Worm (Caenorhabditis elegans): ENCODE measurements around the gene R07B1.11.
A peak's percentile ranks its signal among the peaks of the same experiment; 100 is the strongest.

The R07B1.11 gene

DNA sequence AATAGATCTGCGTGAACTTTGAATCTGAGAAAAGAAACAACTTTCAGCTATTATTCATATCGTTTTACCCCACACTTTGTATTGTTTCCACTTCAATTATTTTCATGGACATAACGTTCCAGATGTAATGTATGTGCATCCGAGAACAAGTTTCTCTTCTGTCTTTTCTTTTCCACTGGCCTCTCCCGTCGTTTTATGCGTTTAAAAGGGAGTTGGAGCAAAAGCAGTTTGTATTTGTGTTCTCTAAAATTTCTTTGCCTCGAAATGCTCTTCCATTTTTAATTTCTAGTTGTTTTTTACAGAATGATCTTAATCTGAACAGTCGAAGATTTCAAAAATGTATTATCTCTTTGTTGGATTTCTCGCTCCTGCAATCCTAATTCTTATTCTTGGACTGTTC lies at the start of gene R07B1.11:
TSS of gene R07B1.11 (plus strand) at position 301 of the 400 bp plus-strand sequence.
- TF ChIP-seq F44E2.7 (GFP tag; IDR thresholded peaks at IDR 0.05) (no peak), ZK546.5 (tag; optimal IDR thresholded peaks at IDR 0.05) (no peak)

DNA sequence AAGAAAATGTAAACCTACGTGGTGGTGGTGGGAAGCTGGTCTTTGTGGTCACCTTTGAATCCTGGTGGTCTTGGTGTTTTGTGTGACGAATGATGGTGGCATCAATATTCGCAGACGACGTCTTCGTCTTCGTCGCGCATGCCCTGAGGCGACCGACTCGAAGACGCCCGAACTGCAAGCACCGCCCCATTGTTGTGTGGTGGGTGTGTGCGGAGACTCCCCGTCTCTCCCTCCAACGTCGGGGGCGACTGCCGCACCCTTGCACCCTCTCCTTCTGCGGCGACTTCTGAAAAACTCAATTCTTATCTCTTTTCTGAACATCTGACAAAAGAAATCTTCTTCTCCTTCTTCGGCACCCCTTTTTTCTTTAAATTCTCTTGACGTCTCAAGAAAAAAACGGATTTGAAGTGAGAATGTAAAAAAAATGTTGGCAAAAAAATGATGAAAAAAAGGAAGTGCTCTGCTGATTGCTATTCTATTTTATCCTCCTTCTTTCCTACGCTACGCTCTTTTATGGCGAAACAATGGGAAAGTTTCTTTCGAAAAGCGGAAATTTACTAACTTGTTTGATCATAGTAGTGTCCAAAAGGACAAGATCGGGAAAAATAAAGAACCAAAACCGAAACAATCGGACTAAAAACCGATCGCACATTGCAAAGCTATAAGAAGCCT lies 49.2 kb upstream of the R07B1.11 start, which contains the start of gene lgc-47:
TSS of gene lgc-47 (minus strand) at position 286 of the 672 bp plus-strand sequence.
- TF ChIP-seq dve-1 (tag; optimal IDR thresholded peaks at IDR 0.05; ENCODE audit: insufficient read depth) (no peak), set-16 (GFP tag; IDR thresholded peaks at IDR 0.05) (peak; percentile 89), F37D6.2 (tag; optimal IDR thresholded peaks at IDR 0.05) (no peak), ctbp-1 (GFP tag; IDR thresholded peaks at IDR 0.05) (0 out of 2 replicates have a peak, but pooled peaks have one; percentile 57), dmd-9 (GFP tag; IDR thresholded peaks at IDR 0.05) (no peak), rbr-2 (tag; optimal IDR thresholded peaks at IDR 0.05) (no peak), unc-62 (GFP tag; optimal IDR thresholded peaks at IDR 0.05 in 1 of 2) (peak in 1 of 2 experiments; percentile 7), unc-62 (tag; optimal IDR thresholded peaks at IDR 0.05) (no peak), pqm-1 (tag; optimal IDR thresholded peaks at IDR 0.05) (no peak), lin-39 (tag; optimal IDR thresholded peaks at IDR 0.05) (no peak), ceh-44 (GFP tag; IDR thresholded peaks at IDR 0.05) (no peak), mdl-1 (tag; optimal IDR thresholded peaks at IDR 0.05) (no peak), Y75B8A.6 (GFP tag; IDR thresholded peaks at IDR 0.05) (no peak), zfp-2 (tag; optimal IDR thresholded peaks at IDR 0.05) (no peak)

DNA sequence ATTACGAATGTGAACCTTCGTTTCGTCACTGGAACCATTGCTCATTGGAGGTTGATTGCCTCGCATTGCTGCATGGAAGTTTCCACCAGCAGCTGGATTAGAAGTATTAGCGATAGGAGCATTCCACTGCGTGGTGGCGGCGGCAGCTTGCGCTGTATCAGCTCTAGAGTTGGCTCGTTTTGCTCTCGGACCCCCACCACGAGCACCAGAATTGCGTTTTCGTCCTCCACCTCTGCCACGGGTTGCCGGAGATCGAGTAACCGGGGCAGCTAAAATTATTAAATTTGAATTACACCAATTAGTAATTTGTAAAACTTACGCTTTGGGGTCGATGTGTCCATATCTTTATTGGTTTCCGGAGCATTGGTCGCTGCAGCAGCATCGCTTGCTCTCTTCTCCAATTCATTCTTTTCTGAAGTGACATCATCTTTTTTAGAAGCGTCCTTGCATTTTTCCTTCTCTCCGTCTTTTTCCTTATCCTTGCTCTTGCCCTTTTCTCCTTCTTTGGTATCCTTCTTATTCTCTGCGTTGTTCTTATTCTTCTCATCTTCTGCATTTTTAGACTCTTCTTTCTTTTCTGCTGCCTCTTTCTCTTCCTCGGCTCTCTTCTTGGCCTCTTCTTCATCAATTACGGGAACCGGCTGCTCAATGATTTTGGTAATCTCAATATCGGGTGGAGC lies 42.4 kb upstream of the R07B1.11 start:
- TF ChIP-seq unc-62 (GFP tag; optimal IDR thresholded peaks at IDR 0.05 in 1 of 2), result peak in 1 of 2 experiments; percentile 22
- no peak for TF ChIP-seq unc-62 (tag; optimal IDR thresholded peaks at IDR 0.05)
- TF ChIP-seq ceh-28 (tag; optimal IDR thresholded peaks at IDR 0.05), result no peak
- TF ChIP-seq set-16 (GFP tag; IDR thresholded peaks at IDR 0.05), result peak; percentile 68

DNA sequence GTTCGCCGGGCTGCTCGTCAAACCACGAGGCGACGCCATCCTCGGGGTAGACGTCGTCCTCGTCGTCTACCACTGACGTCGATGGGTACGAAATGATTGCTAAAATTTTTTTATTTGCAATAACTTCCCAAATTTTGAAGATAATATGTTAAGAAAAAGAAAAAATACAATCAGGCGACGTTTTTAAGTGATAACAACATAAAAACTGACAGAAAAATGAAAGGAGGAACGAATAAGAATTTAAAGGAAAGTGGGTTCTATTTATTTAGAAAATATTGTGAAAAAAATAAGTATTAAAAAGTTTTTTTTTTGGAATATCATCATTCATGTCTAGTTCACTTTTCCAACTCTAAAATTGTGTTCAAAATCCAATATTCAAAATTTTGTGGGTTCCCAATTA lies 34.5 kb upstream of the R07B1.11 start, which contains the start of gene dpy-22:
TSS of gene dpy-22 (minus strand) at position 101 of the 400 bp plus-strand sequence.
- TF ChIP-seq nhr-25 (tag; optimal IDR thresholded peaks at IDR 0.05; ENCODE audit: borderline replicate concordance, insufficient read depth) (no peak), Y105C5A.15 (GFP tag; IDR thresholded peaks at IDR 0.05) (no peak), unc-130 (GFP tag; optimal IDR thresholded peaks at IDR 0.05) (no peak), pqm-1 (tag; optimal IDR thresholded peaks at IDR 0.05) (no peak), zip-11 (GFP tag; IDR thresholded peaks at IDR 0.05) (no peak), mdt-29 (GFP tag; IDR thresholded peaks at IDR 0.05) (no peak), ztf-11 (tag; optimal IDR thresholded peaks at IDR 0.05) (no peak), lsy-2 (tag; optimal IDR thresholded peaks at IDR 0.05) (no peak)

DNA sequence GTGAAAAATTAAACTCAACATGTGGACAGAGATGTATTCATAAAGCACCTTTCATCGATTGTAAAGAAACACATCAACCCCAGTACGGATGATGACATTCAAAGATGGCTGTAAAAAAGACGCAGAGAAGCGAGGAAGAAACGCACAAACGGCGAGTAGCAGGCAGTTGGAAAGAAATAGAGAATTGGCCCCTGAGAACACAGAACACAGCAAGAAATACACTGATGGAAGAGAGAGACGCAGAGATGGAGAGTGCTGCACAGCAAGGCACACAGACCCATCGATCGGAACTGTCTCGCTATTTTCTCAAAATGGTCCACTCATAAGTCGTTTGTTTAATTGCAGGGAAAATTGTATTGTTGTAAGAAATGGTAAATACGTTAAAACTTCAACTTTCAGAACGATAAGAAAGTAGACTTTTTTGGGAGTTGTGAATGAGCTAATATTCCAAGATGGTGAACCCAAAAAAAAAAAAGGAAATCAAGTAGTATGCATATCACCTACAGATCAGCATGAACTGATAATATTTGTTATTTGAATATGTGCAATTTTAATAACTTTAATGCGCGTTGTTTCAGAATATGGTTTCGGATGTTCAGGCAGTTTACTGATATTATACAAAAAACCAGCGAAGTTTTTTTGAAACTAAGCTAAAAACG lies 34.0 kb upstream of the R07B1.11 start:
- TF ChIP-seq dpl-1 (GFP tag; optimal IDR thresholded peaks at IDR 0.05), result peak; percentile 23
- TF ChIP-seq F44E2.7 (GFP tag; IDR thresholded peaks at IDR 0.05), result no peak
- TF ChIP-seq nhr-25 (tag; optimal IDR thresholded peaks at IDR 0.05; ENCODE audit: borderline replicate concordance, insufficient read depth), result peak; percentile 59
- no peak for TF ChIP-seq ztf-11 (tag; optimal IDR thresholded peaks at IDR 0.05)
- TF ChIP-seq zag-1 (tag; optimal IDR thresholded peaks at IDR 0.05), result no peak
- no peak for TF ChIP-seq spr-3 (GFP tag; optimal IDR thresholded peaks at IDR 0.05)
- no peak for TF ChIP-seq ZK546.5 (tag; optimal IDR thresholded peaks at IDR 0.05)
- TF ChIP-seq T20F7.1 (GFP tag; optimal IDR thresholded peaks at IDR 0.05), result no peak
- TF ChIP-seq mep-1 (tag; optimal IDR thresholded peaks at IDR 0.05), result peak; percentile 85
- no peak for TF ChIP-seq aly-2 (tag; optimal IDR thresholded peaks at IDR 0.05)
- no peak for TF ChIP-seq ceh-20 (GFP tag; IDR thresholded peaks at IDR 0.05)
- no peak for TF ChIP-seq zip-11 (GFP tag; IDR thresholded peaks at IDR 0.05)
- no peak for TF ChIP-seq zfp-3 (GFP tag; conservative IDR thresholded peaks at IDR 0.05)
- TF ChIP-seq unc-39 (tag; optimal IDR thresholded peaks at IDR 0.05), result no peak
- peak; percentile 38 for TF ChIP-seq ceh-28 (tag; optimal IDR thresholded peaks at IDR 0.05)
- peak in 1 of 2 experiments; percentile 76 for TF ChIP-seq mdl-1 (tag; optimal IDR thresholded peaks at IDR 0.05)
- TF ChIP-seq ces-1 (GFP tag; optimal IDR thresholded peaks at IDR 0.05), result no peak
- no peak for TF ChIP-seq fkh-10 (GFP tag; optimal IDR thresholded peaks at IDR 0.05)
- no peak for TF ChIP-seq nhr-237 (tag; optimal IDR thresholded peaks at IDR 0.05)
- TF ChIP-seq ctbp-1 (GFP tag; IDR thresholded peaks at IDR 0.05), result no peak
- no peak for TF ChIP-seq fos-1 (tag; optimal IDR thresholded peaks at IDR 0.05)
- TF ChIP-seq snpc-4 (tag; optimal IDR thresholded peaks at IDR 0.05), result no peak
- TF ChIP-seq ztf-7 (tag; optimal IDR thresholded peaks at IDR 0.05), result no peak
- TF ChIP-seq pqm-1 (tag; optimal IDR thresholded peaks at IDR 0.05), result peak; percentile 33
- peak; percentile 75 for TF ChIP-seq rbr-2 (tag; optimal IDR thresholded peaks at IDR 0.05)

All from whole organism, L4 larva.